Worm (Caenorhabditis elegans) whole organism, late embryonic: Measurements from ENCODE around the gene fbxl-5.

Experiments
- C38D4.7 ChIP-seq: fragments of 200-800 bp; sonication (Bioruptor generic); optimal IDR thresholded peaks from 2 replicates; lab custom pipeline; 2018; ENCODE audit warnings: mild to moderate bottlenecking, missing genetic modification characterization, moderate library complexity, missing compliant biosample characterization
- K09A11.1 ChIP-seq: sonication (generic microtip); optimal IDR thresholded peaks from 2 replicates; lab custom pipeline; 2017; ENCODE audit warnings: antibody characterized with exemption, mild to moderate bottlenecking, missing genetic modification characterization, missing compliant biosample characterization; ENCODE audit not compliant: insufficient read depth
- ceh-30 ChIP-seq: fragments of 150-350 bp; optimal IDR thresholded peaks from 2 replicates; lab custom pipeline; 2014; ENCODE audit warnings: missing biosample characterization, missing genetic modification characterization
- ceh-34 ChIP-seq: sonication (generic microtip); optimal IDR thresholded peaks from 2 replicates; lab custom pipeline; 2016; ENCODE audit warnings: mild to moderate bottlenecking, missing genetic modification characterization, missing compliant biosample characterization
- ceh-6 ChIP-seq: fragments of 200-800 bp; sonication (Bioruptor generic); optimal IDR thresholded peaks from 2 replicates; lab custom pipeline; 2018; ENCODE audit warnings: mild to moderate bottlenecking, missing genetic modification characterization, missing compliant biosample characterization
- ceh-9 ChIP-seq: sonication (generic microtip); optimal IDR thresholded peaks from 2 replicates; lab custom pipeline; 2016; ENCODE audit warnings: mild to moderate bottlenecking, missing genetic modification characterization, inconsistent platforms, missing compliant biosample characterization
- dve-1 ChIP-seq: sonication (generic microtip); optimal IDR thresholded peaks from 2 replicates; lab custom pipeline; 2017; ENCODE audit warnings: antibody characterized with exemption, mild to moderate bottlenecking, missing genetic modification characterization, missing compliant biosample characterization
- eyg-1 ChIP-seq: sonication (generic microtip); optimal IDR thresholded peaks from 2 replicates; lab custom pipeline; 2016; ENCODE audit warnings: missing genotype, missing genetic modification characterization, missing compliant biosample characterization
- hlh-15 ChIP-seq: sonication (generic microtip); optimal IDR thresholded peaks from 2 replicates; lab custom pipeline; 2016; ENCODE audit warnings: missing genetic modification characterization, missing compliant biosample characterization
- nfya-1 ChIP-seq: sonication (generic microtip); optimal IDR thresholded peaks from 2 replicates; lab custom pipeline; 2017; ENCODE audit warnings: missing genetic modification characterization, mild to moderate bottlenecking, missing compliant biosample characterization, antibody characterized with exemption, moderate library complexity
- nhr-11 ChIP-seq: fragments of 150-350 bp; optimal IDR thresholded peaks from 2 replicates; lab custom pipeline; 2014; ENCODE audit warnings: missing biosample characterization, missing genetic modification characterization
- odd-2 ChIP-seq: sonication (generic microtip); optimal IDR thresholded peaks from 2 replicates; lab custom pipeline; 2017; ENCODE audit warnings: antibody characterized with exemption, mild to moderate bottlenecking, missing genetic modification characterization, missing compliant biosample characterization
- pax-1 ChIP-seq: fragments of 150-350 bp; optimal IDR thresholded peaks from 2 replicates; lab custom pipeline; 2014; ENCODE audit warnings: missing biosample characterization, missing genetic modification characterization
- ztf-16 ChIP-seq: sonication (generic microtip); optimal IDR thresholded peaks from 2 replicates; lab custom pipeline; 2017; ENCODE audit warnings: missing genetic modification characterization, missing compliant biosample characterization

- no peak for TF ChIP-seq odd-2 (tag; lab: Kevin White, UChicago)
- no peak for TF ChIP-seq C38D4.7 (GFP tag; lab: Kevin White, UChicago)
- TF ChIP-seq dve-1, result no peak
- TF ChIP-seq eyg-1, result no peak
- TF ChIP-seq ceh-9 (tag; lab: Kevin White, UChicago), result no peak
- TF ChIP-seq ceh-30 (tag; lab: Kevin White, UChicago), result no peak
- TF ChIP-seq ztf-16, result no peak
- no peak for TF ChIP-seq ceh-34 (tag; lab: Kevin White, UChicago)
- TF ChIP-seq hlh-15 (tag; lab: Kevin White, UChicago), result no peak
- no peak for TF ChIP-seq nfya-1 (tag; lab: Kevin White, UChicago)
- no peak for TF ChIP-seq pax-1
- no peak for TF ChIP-seq K09A11.1 (tag; lab: Kevin White, UChicago)
- TF ChIP-seq ceh-6, result no peak
- no peak for TF ChIP-seq nhr-11 (tag; lab: Kevin White, UChicago)
Observed at ce11 chrV:7713072-7713471, 29.6 kb upstream of the fbxl-5 start, which contains the start of gene ZK105.13.
